Worm (Caenorhabditis elegans): ENCODE measurements around the gene H06A10.1.
A peak's percentile ranks its signal among the peaks of the same experiment; 100 is the strongest.

H06A10.1 gene

DNA sequence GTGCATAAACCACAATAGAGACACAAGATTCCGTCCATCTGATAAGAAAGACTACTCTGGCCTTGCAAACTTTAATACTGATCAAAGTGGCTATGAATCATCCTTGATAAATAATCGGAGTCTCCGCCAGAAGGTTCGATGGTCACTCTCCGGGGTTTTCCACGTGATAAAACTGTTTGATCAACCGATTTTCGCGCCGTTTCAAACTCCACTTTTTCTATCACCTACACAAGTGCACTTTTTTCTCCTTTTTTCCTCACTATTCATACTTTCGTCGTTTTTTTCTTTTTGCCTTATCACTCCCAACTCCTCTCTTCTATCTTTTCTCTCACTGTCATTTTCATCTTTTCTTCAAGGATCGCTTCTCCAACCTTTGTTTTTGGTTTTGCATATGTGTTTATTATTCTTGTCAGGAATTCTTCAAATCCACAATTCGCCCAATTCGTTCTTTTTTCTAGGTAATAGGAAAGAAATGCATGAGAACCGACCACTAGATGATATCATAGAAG, 21.4 kb downstream of the H06A10.1 start, which contains the start of gene F18H3.4 (continued):
- TF ChIP-seq ztf-22 (GFP tag; optimal IDR thresholded peaks at IDR 0.05) (peak; percentile 80), athp-1 (tag; optimal IDR thresholded peaks at IDR 0.05) (no peak), Y53G8AR.9 (GFP tag; conservative IDR thresholded peaks at IDR 0.05) (no peak), F22D6.2 (tag; optimal IDR thresholded peaks at IDR 0.05) (no peak), mcd-1 (GFP tag; IDR thresholded peaks at IDR 0.05) (0 out of 2 replicates have a peak, but pooled peaks have one; percentile 19), zfh-2 (GFP tag; conservative IDR thresholded peaks at IDR 0.05) (no peak), B0336.3 (GFP tag; IDR thresholded peaks at IDR 0.05) (peak; percentile 62; the same call in 1 of the 2 replicates), lin-35 (GFP tag; optimal IDR thresholded peaks at IDR 0.05) (no peak), cebp-1 (GFP tag; IDR thresholded peaks at IDR 0.05) (no peak), cebp-1 (tag; optimal IDR thresholded peaks at IDR 0.05) (peak; percentile 75), ceh-58 (GFP tag; IDR thresholded peaks at IDR 0.05) (no peak), dox-1 (GFP tag; IDR thresholded peaks at IDR 0.05) (peak; percentile 52), ama-1 (optimal IDR thresholded peaks at IDR 0.05) (no peak), ama-1 (GFP tag; optimal IDR thresholded peaks at IDR 0.05) (no peak), mxl-1 (tag; optimal IDR thresholded peaks at IDR 0.05) (no peak), lin-54 (GFP tag; optimal IDR thresholded peaks at IDR 0.05) (peak; percentile 13), ceh-100 (GFP tag; IDR thresholded peaks at IDR 0.05) (no peak), pbrm-1 (GFP tag; IDR thresholded peaks at IDR 0.05) (no peak), fkh-3 (tag; optimal IDR thresholded peaks at IDR 0.05) (no peak), nfya-2 (GFP tag; IDR thresholded peaks at IDR 0.05) (no peak), attf-5 (GFP tag; optimal IDR thresholded peaks at IDR 0.05) (no peak), dpff-1 (tag; optimal IDR thresholded peaks at IDR 0.05) (no peak), ekl-4 (GFP tag; IDR thresholded peaks at IDR 0.05) (no peak), madf-10 (tag; optimal IDR thresholded peaks at IDR 0.05) (peak; percentile 29), aptf-2 (GFP tag; conservative IDR thresholded peaks at IDR 0.05) (no peak), pha-4 (tag; optimal IDR thresholded peaks at IDR 0.05) (peak; percentile 66), nhr-80 (tag; optimal IDR thresholded peaks at IDR 0.05) (peak; percentile 97), nfyb-1 (GFP tag; IDR thresholded peaks at IDR 0.05) (peak; percentile 50; the same call in 1 of the 2 replicates), rec-8 (tag; optimal IDR thresholded peaks at IDR 0.05) (no peak), F57C9.4 (tag; optimal IDR thresholded peaks at IDR 0.05) (no peak), attf-3 (GFP tag; conservative IDR thresholded peaks at IDR 0.05) (no peak)

DNA sequence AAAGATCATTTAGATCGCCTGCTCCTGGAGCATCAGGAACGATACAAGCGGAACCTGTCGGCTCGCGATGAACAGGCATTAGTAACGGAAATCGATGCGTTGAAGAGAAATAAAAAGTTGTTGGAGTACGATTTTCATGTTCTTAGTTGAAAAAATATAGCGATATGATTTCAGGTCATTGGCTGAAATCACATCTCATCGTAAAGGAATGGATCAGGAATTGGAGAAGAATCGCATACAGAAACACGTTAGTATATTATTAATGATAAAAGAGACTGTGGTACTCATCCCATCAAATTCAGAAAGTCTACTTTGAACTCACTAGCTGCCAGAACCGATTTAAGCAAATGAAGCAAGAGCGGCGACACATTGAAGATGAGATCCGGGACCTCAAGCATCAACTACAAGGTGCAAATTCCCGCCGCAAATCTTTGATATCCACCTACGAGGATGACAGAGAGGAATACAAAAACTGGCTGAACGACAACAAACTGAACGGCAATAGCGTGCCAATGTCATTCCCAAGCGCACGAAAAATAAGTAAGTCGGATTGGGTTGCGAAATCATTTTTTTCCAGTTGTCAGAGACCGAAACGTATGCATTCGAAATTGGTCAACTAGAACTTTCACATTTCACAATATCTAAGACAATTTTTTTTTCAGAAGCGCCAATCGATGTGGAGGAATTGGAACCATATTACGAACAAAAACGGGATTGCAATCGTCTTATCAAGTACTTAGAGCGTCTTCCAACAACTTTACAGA, 22.9 kb downstream of the H06A10.1 start:
- TF ChIP-seq tbx-9 (tag; optimal IDR thresholded peaks at IDR 0.05; ENCODE audit: borderline replicate concordance) (no peak), cebp-1 (GFP tag; IDR thresholded peaks at IDR 0.05) (peak; percentile 9; the same call in 1 of the 2 replicates), cebp-1 (tag; optimal IDR thresholded peaks at IDR 0.05) (peak; percentile 90), lsl-1 (GFP tag; optimal IDR thresholded peaks at IDR 0.05) (no peak), zfh-2 (GFP tag; conservative IDR thresholded peaks at IDR 0.05) (no peak)

DNA sequence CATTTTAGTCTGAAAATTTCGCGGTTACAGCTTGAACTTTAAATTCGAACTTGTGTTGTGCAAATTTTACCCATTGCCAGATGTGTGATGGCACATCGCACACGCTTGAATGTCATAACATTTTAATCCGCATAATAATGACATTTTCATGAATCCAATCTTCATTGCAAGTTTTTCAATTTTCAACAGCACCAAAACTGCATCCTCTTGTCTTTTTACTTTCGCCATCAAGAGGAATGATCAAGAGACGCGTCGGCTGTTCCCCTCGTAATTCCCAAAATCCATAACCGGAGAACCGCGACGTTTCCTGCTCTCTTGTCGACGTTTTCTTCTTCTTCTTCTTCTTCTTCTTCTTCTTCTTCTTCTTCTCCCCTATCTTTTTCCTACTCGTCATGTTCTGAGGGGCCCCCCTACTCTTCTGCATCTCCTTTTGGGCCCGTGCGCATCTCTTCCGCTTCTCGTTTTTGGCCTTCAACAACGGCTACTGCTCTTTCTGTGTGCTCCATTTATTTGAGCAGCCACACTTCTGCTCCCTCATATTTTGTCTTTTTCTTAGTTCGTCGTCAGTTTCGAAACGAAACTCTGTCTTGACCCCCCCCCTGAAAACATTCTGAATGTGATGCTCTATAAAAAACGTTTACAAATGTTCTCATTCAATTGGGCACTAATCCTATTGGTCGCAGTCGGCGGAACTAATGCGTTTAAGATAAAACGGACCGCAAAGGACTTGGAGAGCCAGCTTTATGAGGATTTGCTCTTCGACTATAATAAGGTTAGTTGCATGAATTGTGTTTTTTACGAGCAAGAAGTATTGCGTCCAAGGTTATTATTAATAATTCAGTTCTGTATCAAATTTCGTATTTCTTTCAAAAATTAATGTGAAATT, 25.3 kb downstream of the H06A10.1 start, which contains the start of gene acr-12:
Gene acr-12 (plus strand): TSS at position 430 of the 886 bp plus-strand sequence.
- peak; percentile 80 for TF ChIP-seq zfh-2 (GFP tag; conservative IDR thresholded peaks at IDR 0.05)
- TF ChIP-seq ztf-26 (tag; optimal IDR thresholded peaks at IDR 0.05) = no peak
- TF ChIP-seq sptf-2 (GFP tag; optimal IDR thresholded peaks at IDR 0.05) = no peak
- TF ChIP-seq egl-18 (GFP tag; IDR thresholded peaks at IDR 0.05) = no peak
- TF ChIP-seq gei-17 (GFP tag; optimal IDR thresholded peaks at IDR 0.05) = no peak
- no peak for TF ChIP-seq lin-26 (GFP tag; IDR thresholded peaks at IDR 0.05)
